Worm (Caenorhabditis elegans) whole organism, early embryonic: Measurements from ENCODE around the gene ceh-30.

Experiments
- F13C5.2 ChIP-seq: sonication (generic microtip); optimal IDR thresholded peaks from 2 replicates; lab custom pipeline; 2017; ENCODE audit warnings: mild to moderate bottlenecking, missing genetic modification characterization, inconsistent platforms, missing compliant biosample characterization
- ama-1 ChIP-seq: fragments of 150-350 bp; optimal IDR thresholded peaks from 2 replicates; lab custom pipeline; 2014
- ceh-36 ChIP-seq: sonication (generic microtip); optimal IDR thresholded peaks from 2 replicates; lab custom pipeline; 2016; ENCODE audit warnings: missing genetic modification characterization, inconsistent platforms, missing compliant biosample characterization
- ets-7 ChIP-seq: sonication (generic microtip); optimal IDR thresholded peaks from 2 replicates; lab custom pipeline; 2016; ENCODE audit warnings: missing genotype, missing genetic modification characterization, missing compliant biosample characterization
- flt-1 ChIP-seq: fragments of 200-800 bp; sonication (Bioruptor generic); IDR thresholded peaks from 2 replicates; pipeline ENCODE4 v1.3.6; 2022; ENCODE audit warnings: missing genetic modification characterization, missing compliant biosample characterization
- hmg-4 ChIP-seq: fragments of 200-800 bp; sonication (Bioruptor generic); optimal IDR thresholded peaks from 2 replicates; lab custom pipeline; 2018; ENCODE audit warnings: mild to moderate bottlenecking, missing genetic modification characterization, missing compliant biosample characterization

DNA sequence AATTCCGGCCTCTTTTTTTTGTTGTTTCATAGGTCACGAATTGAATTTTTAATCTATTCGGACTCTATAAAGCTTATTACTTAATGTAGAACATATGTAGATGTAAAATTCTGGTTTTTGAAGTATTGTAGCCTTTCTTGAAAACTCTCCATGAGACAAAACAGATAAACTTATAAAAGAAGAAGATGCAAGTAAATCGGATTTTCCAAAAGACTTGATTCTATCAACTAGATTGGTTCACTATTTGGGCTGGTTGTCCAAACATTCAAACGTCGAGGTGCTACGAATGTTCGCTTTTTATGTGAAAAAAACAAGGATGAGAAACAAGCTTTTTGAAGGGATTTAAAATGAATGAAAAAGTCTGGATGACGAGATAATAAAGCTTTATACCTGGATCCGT lies 23.4 kb upstream of the ceh-30 start:
- TF ChIP-seq ama-1 (lab: Kevin White, UChicago) (no peak), hmg-4 (GFP tag; lab: Kevin White, UChicago) (no peak), flt-1 (GFP tag; lab: Robert Waterston, UW) (no peak), ceh-36 (tag; lab: Kevin White, UChicago) (no peak), ets-7 (tag; lab: Kevin White, UChicago) (no peak), F13C5.2 (no peak)
